Worm (Caenorhabditis elegans) whole organism, L4/young adult: ENCODE measurements around the gene lido-8.

ENCODE experiments used
- W03F9.2 ChIP-seq: fragments of 150-350 bp; optimal IDR thresholded peaks from 2 replicates; lab custom pipeline; 2014; ENCODE audit warnings: missing biosample characterization, missing genetic modification characterization
- him-1 ChIP-seq: sonication (generic microtip); optimal IDR thresholded peaks from 2 replicates; lab custom pipeline; 2016; ENCODE audit warnings: missing genotype, missing genetic modification reagents, missing genetic modification characterization, missing compliant biosample characterization

ce11 chrII:3030416-3030815, 33.6 kb downstream of the lido-8 start:
- no peak for TF ChIP-seq him-1 (tag; lab: Kevin White, UChicago)
- no peak for TF ChIP-seq W03F9.2 (tag; lab: Kevin White, UChicago)
